Fruit fly (Drosophila melanogaster) ovary, adult (tissue): Measurements from ENCODE around the gene CG31793.
A peak's percentile ranks its signal among the peaks of the same experiment; 100 is the strongest.

Source experiments
- CG17801 ChIP-seq: fragments of 200-800 bp; optimal IDR thresholded peaks from 2 replicates; lab custom pipeline; 2019; ENCODE audit warnings: missing biosample characterization, mild to moderate bottlenecking, missing genetic modification characterization, moderate library complexity; ENCODE audit not compliant: partially characterized antibody

The CG31793 gene

dm6 chr2L:19009130-19009529 is 6.0 kb downstream of the CG31793 start, which contains the start of gene RpL30:
Gene RpL30, minus strand, starts transcription at chr2L:19009306.
- TF ChIP-seq CG17801 (GFP tag; lab: Kevin White, UChicago), result peak; percentile 85

dm6 chr2L:19010037-19010436 is 6.9 kb downstream of the CG31793 start:
- no peak for TF ChIP-seq CG17801 (GFP tag; lab: Kevin White, UChicago)

dm6 chr2L:19010566-19010965 is 7.4 kb downstream of the CG31793 start, which contains the start of gene robl37BC:
Gene robl37BC, plus strand, starts transcription at chr2L:19010866.
- TF ChIP-seq CG17801 (GFP tag; lab: Kevin White, UChicago), result no peak

dm6 chr2L:19011895-19012645 is 8.9 kb downstream of the CG31793 start:
- TF ChIP-seq CG17801 (GFP tag; lab: Kevin White, UChicago), result no peak

dm6 chr2L:19012776-19013328 is 9.7 kb downstream of the CG31793 start:
- TF ChIP-seq CG17801 (GFP tag; lab: Kevin White, UChicago), result no peak

- no peak for TF ChIP-seq CG17801 (GFP tag; lab: Kevin White, UChicago)
Observed at dm6 chr2L:19014032-19014880, 11.1 kb downstream of the CG31793 start.

dm6 chr2L:19014881-19015366 is 11.8 kb downstream of the CG31793 start:
- no peak for TF ChIP-seq CG17801 (GFP tag; lab: Kevin White, UChicago)

- no peak for TF ChIP-seq CG17801 (GFP tag; lab: Kevin White, UChicago)
Observed at dm6 chr2L:19015628-19016027, 12.5 kb downstream of the CG31793 start.

dm6 chr2L:19017060-19017459 is 13.9 kb downstream of the CG31793 start:
- no peak for TF ChIP-seq CG17801 (GFP tag; lab: Kevin White, UChicago)

- TF ChIP-seq CG17801 (GFP tag; lab: Kevin White, UChicago), result no peak
Observed at dm6 chr2L:19018266-19018665, 15.1 kb downstream of the CG31793 start.

- no peak for TF ChIP-seq CG17801 (GFP tag; lab: Kevin White, UChicago)
Observed at dm6 chr2L:19019160-19019592, 16.0 kb downstream of the CG31793 start.

- no peak for TF ChIP-seq CG17801 (GFP tag; lab: Kevin White, UChicago)
Observed at dm6 chr2L:19019640-19020039, 16.5 kb downstream of the CG31793 start.

dm6 chr2L:19021278-19022220 is 18.4 kb downstream of the CG31793 start:
- no peak for TF ChIP-seq CG17801 (GFP tag; lab: Kevin White, UChicago)

dm6 chr2L:19022221-19022516 is 19.0 kb downstream of the CG31793 start, which contains the start of gene CG15172:
Gene CG15172, plus strand, starts transcription at chr2L:19022417.
- TF ChIP-seq CG17801 (GFP tag; lab: Kevin White, UChicago), result no peak
